Worm (Caenorhabditis elegans): ENCODE results near the gene tba-7.

- no peak for TF ChIP-seq aly-2 (tag; optimal IDR thresholded peaks at IDR 0.05)
- no peak for TF ChIP-seq Y55F3AM.14 (GFP tag; optimal IDR thresholded peaks at IDR 0.05)
- TF ChIP-seq ceh-82 (tag; optimal IDR thresholded peaks at IDR 0.05): no peak
- TF ChIP-seq blmp-1 (tag; optimal IDR thresholded peaks at IDR 0.05; ENCODE audit: insufficient read depth): no peak
Measured at ce11 chrIII:11353499-11353898, 18.1 kb downstream of the tba-7 start.

All from whole organism, L2 larva.